Fruit fly (Drosophila melanogaster) whole organism, embryonic: Measurements from ENCODE around the gene bi.
A peak's percentile ranks its signal among the peaks of the same experiment; 100 is the strongest.

Experiments
- Antp ChIP-seq: fragments of 200-800 bp; sonication (Bioruptor generic); optimal IDR thresholded peaks from 3 replicates; lab custom pipeline; 2016; ENCODE audit warnings: missing biosample characterization, missing genetic modification characterization
- CG10209 ChIP-seq: fragments of 200-800 bp; sonication (Bioruptor generic); optimal IDR thresholded peaks from 3 replicates; lab custom pipeline; 2017; ENCODE audit warnings: missing biosample characterization, mild to moderate bottlenecking, missing genetic modification characterization, missing genetic modification reagents
- CG10462 ChIP-seq: fragments of 200-800 bp; sonication (Bioruptor generic); optimal IDR thresholded peaks from 2 replicates; lab custom pipeline; 2016; ENCODE audit warnings: missing biosample characterization, missing genetic modification characterization
- CG14050 ChIP-seq: fragments of 200-800 bp; sonication (Bioruptor generic); IDR thresholded peaks from 3 replicates; pipeline ENCODE4 v1.3.6; 2022; ENCODE audit warnings: missing biosample characterization, missing genetic modification characterization
- CG14965 ChIP-seq: fragments of 200-800 bp; sonication (Bioruptor generic); optimal IDR thresholded peaks from 2 replicates; lab custom pipeline; 2016; ENCODE audit warnings: missing biosample characterization, missing genetic modification characterization, borderline replicate concordance
- CG15011 ChIP-seq: fragments of 200-800 bp; sonication (Bioruptor generic); optimal IDR thresholded peaks from 3 replicates; lab custom pipeline; 2018; ENCODE audit warnings: missing biosample characterization, mild to moderate bottlenecking, missing genetic modification characterization
- CG15514 ChIP-seq: fragments of 200-800 bp; sonication (Bioruptor generic); optimal IDR thresholded peaks from 3 replicates; lab custom pipeline; 2017; ENCODE audit warnings: missing biosample characterization, missing genetic modification characterization, mild to moderate bottlenecking, moderate library complexity, missing genetic modification reagents
- CG1647 ChIP-seq: fragments of 200-800 bp; sonication (Bioruptor generic); optimal IDR thresholded peaks from 3 replicates; lab custom pipeline; 2016; ENCODE audit warnings: missing biosample characterization, missing genetic modification characterization
- CG17829 ChIP-seq: fragments of 200-800 bp; optimal IDR thresholded peaks from 2 replicates; lab custom pipeline; 2019; ENCODE audit warnings: missing biosample characterization, mild to moderate bottlenecking, missing genetic modification characterization, moderate library complexity
- CG17912 ChIP-seq: fragments of 200-800 bp; sonication (Bioruptor generic); optimal IDR thresholded peaks from 2 replicates; lab custom pipeline; 2018; ENCODE audit warnings: missing biosample characterization, mild to moderate bottlenecking, missing genetic modification characterization
- CG2120 ChIP-seq: fragments of 200-800 bp; sonication (Bioruptor generic); optimal IDR thresholded peaks from 3 replicates; lab custom pipeline; 2016; ENCODE audit warnings: missing biosample characterization, missing genetic modification characterization
- CG30403 ChIP-seq: fragments of 200-800 bp; sonication (Bioruptor generic); optimal IDR thresholded peaks from 3 replicates; lab custom pipeline; 2016; ENCODE audit warnings: missing biosample characterization, missing genetic modification characterization
- CG4328 ChIP-seq: fragments of 200-800 bp; sonication (Bioruptor generic); optimal IDR thresholded peaks from 3 replicates; lab custom pipeline; 2017; ENCODE audit warnings: missing biosample characterization, missing genetic modification reagents, missing genetic modification characterization
- CG8359 ChIP-seq: fragments of 200-800 bp; sonication (Bioruptor generic); optimal IDR thresholded peaks from 2 replicates; lab custom pipeline; 2017; ENCODE audit warnings: missing biosample characterization, mild to moderate bottlenecking, missing genetic modification characterization, borderline replicate concordance
- CG8478 ChIP-seq: fragments of >200 bp; optimal IDR thresholded peaks from 2 replicates; lab custom pipeline; 2018
- D19A ChIP-seq: fragments of 200-800 bp; optimal IDR thresholded peaks from 3 replicates; lab custom pipeline; 2019; ENCODE audit warnings: missing biosample characterization, mild to moderate bottlenecking, missing genetic modification characterization, moderate library complexity
- Doc2 ChIP-seq: fragments of 200-800 bp; sonication (Bioruptor generic); IDR thresholded peaks from 2 replicates; pipeline ENCODE4 v1.3.6; 2022; ENCODE audit warnings: missing biosample characterization, missing genetic modification characterization
- Dp ChIP-seq: fragments of 200-800 bp; sonication (Bioruptor generic); optimal IDR thresholded peaks from 2 replicates; lab custom pipeline; 2018; ENCODE audit warnings: missing biosample characterization, mild to moderate bottlenecking, missing genetic modification characterization, moderate library complexity
- Dref ChIP-seq: fragments of 200-800 bp; sonication (Bioruptor generic); IDR thresholded peaks from 2 replicates; pipeline ENCODE4 v1.3.6; 2022; ENCODE audit warnings: missing biosample characterization, missing genetic modification characterization
- HHEX ChIP-seq: fragments of 200-800 bp; sonication (Bioruptor generic); optimal IDR thresholded peaks from 3 replicates; lab custom pipeline; 2017; ENCODE audit warnings: missing biosample characterization, mild to moderate bottlenecking, missing genetic modification characterization, missing genetic modification reagents
- HLH54F ChIP-seq: fragments of 200-800 bp; sonication (Bioruptor generic); optimal IDR thresholded peaks from 3 replicates; lab custom pipeline; 2016; ENCODE audit warnings: missing biosample characterization, missing genetic modification characterization
- Hey ChIP-seq: fragments of 200-800 bp; sonication (Bioruptor generic); optimal IDR thresholded peaks from 3 replicates; lab custom pipeline; 2018; ENCODE audit warnings: missing biosample characterization, mild to moderate bottlenecking, missing genetic modification characterization
- Hr51 ChIP-seq, 2 experiments: fragments of 200-800 bp; sonication (Bioruptor generic); optimal IDR thresholded peaks; 2 replicates in 1 of 2; 3 replicates in 1 of 2; lab custom pipeline; 2016 to 2018; ENCODE audit warnings: missing biosample characterization in 2 of 2, missing genetic modification characterization in 2 of 2, mild to moderate bottlenecking in 1 of 2, moderate library complexity in 1 of 2
- Jarid2 ChIP-seq: fragments of 200-800 bp; sonication (Bioruptor generic); optimal IDR thresholded peaks from 3 replicates; lab custom pipeline; 2017; ENCODE audit warnings: mild to moderate bottlenecking, missing biosample characterization, missing genetic modification reagents, missing genetic modification characterization
- Lhr ChIP-seq: fragments of 200-800 bp; sonication (Bioruptor generic); optimal IDR thresholded peaks from 3 replicates; lab custom pipeline; 2017; ENCODE audit warnings: mild to moderate bottlenecking, missing biosample characterization, missing genetic modification reagents, missing genetic modification characterization
- Nf-YB ChIP-seq: fragments of 200-800 bp; sonication (Bioruptor generic); optimal IDR thresholded peaks from 3 replicates; lab custom pipeline; 2019; ENCODE audit warnings: missing biosample characterization, mild to moderate bottlenecking, missing genetic modification characterization, moderate library complexity
- NfI ChIP-seq: fragments of 200-800 bp; sonication (Bioruptor generic); optimal IDR thresholded peaks from 3 replicates; lab custom pipeline; 2018; ENCODE audit warnings: missing biosample characterization, mild to moderate bottlenecking, missing genetic modification characterization, moderate library complexity
- Oaz ChIP-seq: fragments of 200-800 bp; sonication (Bioruptor generic); IDR thresholded peaks from 2 replicates; pipeline ENCODE4 v1.3.6; 2022; ENCODE audit warnings: missing biosample characterization, missing genetic modification characterization
- bowl ChIP-seq: fragments of 200-800 bp; sonication (Bioruptor generic); IDR thresholded peaks from 2 replicates; pipeline ENCODE4 v1.3.6; 2022; ENCODE audit warnings: missing biosample characterization, missing genetic modification characterization
- btn ChIP-seq: fragments of 200-800 bp; sonication (Bioruptor generic); optimal IDR thresholded peaks from 2 replicates; lab custom pipeline; 2016; ENCODE audit warnings: missing biosample characterization, missing genetic modification characterization
- ci ChIP-seq: fragments of 200-800 bp; sonication (Bioruptor generic); IDR thresholded peaks from 3 replicates; pipeline ENCODE4 v1.3.6; 2022; ENCODE audit warnings: missing biosample characterization, missing genetic modification characterization
- crc ChIP-seq: fragments of 200-800 bp; sonication (Bioruptor generic); optimal IDR thresholded peaks from 2 replicates; lab custom pipeline; 2016; ENCODE audit warnings: missing biosample characterization, missing genetic modification characterization
- dimm ChIP-seq: fragments of 200-800 bp; sonication (Bioruptor generic); IDR thresholded peaks from 2 replicates; pipeline ENCODE4 v1.3.6; 2022; ENCODE audit warnings: missing biosample characterization, missing genetic modification characterization
- dysf ChIP-seq: fragments of 200-800 bp; sonication (Bioruptor generic); IDR thresholded peaks from 3 replicates; pipeline ENCODE4 v1.3.6; 2022; ENCODE audit warnings: missing biosample characterization, missing genetic modification characterization
- ems ChIP-seq: fragments of 200-800 bp; sonication (Bioruptor generic); optimal IDR thresholded peaks from 3 replicates; lab custom pipeline; 2016; ENCODE audit warnings: missing biosample characterization, missing genetic modification characterization
- exex ChIP-seq: fragments of 200-800 bp; sonication (Bioruptor generic); optimal IDR thresholded peaks from 4 replicates; lab custom pipeline; 2018; ENCODE audit warnings: missing biosample characterization, mild to moderate bottlenecking, missing genetic modification characterization, moderate library complexity
- gce ChIP-seq: fragments of 200-800 bp; sonication (Bioruptor generic); IDR thresholded peaks from 3 replicates; pipeline ENCODE4 v1.3.6; 2022; ENCODE audit warnings: missing biosample characterization, missing genetic modification characterization
- gfzf ChIP-seq: fragments of 200-800 bp; sonication (Bioruptor generic); optimal IDR thresholded peaks from 2 replicates; lab custom pipeline; 2016; ENCODE audit warnings: missing biosample characterization, mild to moderate bottlenecking, missing genetic modification characterization, moderate library complexity
- hth ChIP-seq: fragments of >200 bp; optimal IDR thresholded peaks from 2 replicates; lab custom pipeline; 2017; ENCODE audit warnings: inconsistent platforms
- lmd ChIP-seq: fragments of 200-800 bp; sonication (Bioruptor generic); IDR thresholded peaks from 2 replicates; pipeline ENCODE4 v1.3.6; 2022; ENCODE audit warnings: missing biosample characterization, missing genetic modification characterization
- pho ChIP-seq: fragments of 200-800 bp; sonication (Bioruptor generic); optimal IDR thresholded peaks from 2 replicates; lab custom pipeline; 2016; ENCODE audit warnings: missing biosample characterization, missing genetic modification characterization
- pros ChIP-seq: fragments of 200-800 bp; sonication (Bioruptor generic); optimal IDR thresholded peaks from 3 replicates; lab custom pipeline; 2019; ENCODE audit warnings: missing biosample characterization, mild to moderate bottlenecking, missing genetic modification characterization, moderate library complexity
- repo ChIP-seq: fragments of 200-800 bp; sonication (Bioruptor generic); optimal IDR thresholded peaks from 2 replicates; lab custom pipeline; 2016; ENCODE audit warnings: missing biosample characterization, missing genetic modification characterization
- salm ChIP-seq: fragments of 200-800 bp; sonication (Bioruptor generic); optimal IDR thresholded peaks from 2 replicates; lab custom pipeline; 2018; ENCODE audit warnings: missing biosample characterization, mild to moderate bottlenecking, missing genetic modification characterization
- schlank ChIP-seq: fragments of 200-800 bp; sonication (Bioruptor generic); optimal IDR thresholded peaks from 2 replicates; lab custom pipeline; 2018; ENCODE audit warnings: missing biosample characterization, mild to moderate bottlenecking, missing genetic modification characterization
- sens ChIP-seq: fragments of 200-800 bp; sonication (Bioruptor generic); peaks from one replicate; lab custom pipeline; 2016; ENCODE audit warnings: missing biosample characterization, missing genetic modification characterization
- so ChIP-seq: fragments of 200-800 bp; sonication (Bioruptor generic); IDR thresholded peaks from 3 replicates; pipeline ENCODE4 v1.3.6; 2022; ENCODE audit warnings: missing biosample characterization, missing genetic modification characterization
- tgo ChIP-seq: fragments of 200-800 bp; sonication (Bioruptor generic); IDR thresholded peaks from 3 replicates; pipeline ENCODE4 v1.3.6; 2022; ENCODE audit warnings: missing biosample characterization, missing genetic modification characterization
- tin ChIP-seq: fragments of 200-800 bp; sonication (Bioruptor generic); optimal IDR thresholded peaks from 3 replicates; lab custom pipeline; 2016; ENCODE audit warnings: missing biosample characterization, missing genetic modification characterization
- tll ChIP-seq, 2 experiments: fragments of 200-800 bp in 1 of 2; fragments of >200 bp in 1 of 2; sonication (Bioruptor generic) in 1 of 2; optimal IDR thresholded peaks; 2 replicates each; lab custom pipeline; 2017 to 2019; ENCODE audit warnings: missing biosample characterization in 2 of 2, missing genetic modification characterization in 2 of 2, mild to moderate bottlenecking in 1 of 2, moderate library complexity in 1 of 2
- zf30C ChIP-seq: fragments of 200-800 bp; sonication (Bioruptor generic); optimal IDR thresholded peaks from 3 replicates; lab custom pipeline; 2018; ENCODE audit warnings: missing biosample characterization, mild to moderate bottlenecking, missing genetic modification characterization

The bi gene

DNA sequence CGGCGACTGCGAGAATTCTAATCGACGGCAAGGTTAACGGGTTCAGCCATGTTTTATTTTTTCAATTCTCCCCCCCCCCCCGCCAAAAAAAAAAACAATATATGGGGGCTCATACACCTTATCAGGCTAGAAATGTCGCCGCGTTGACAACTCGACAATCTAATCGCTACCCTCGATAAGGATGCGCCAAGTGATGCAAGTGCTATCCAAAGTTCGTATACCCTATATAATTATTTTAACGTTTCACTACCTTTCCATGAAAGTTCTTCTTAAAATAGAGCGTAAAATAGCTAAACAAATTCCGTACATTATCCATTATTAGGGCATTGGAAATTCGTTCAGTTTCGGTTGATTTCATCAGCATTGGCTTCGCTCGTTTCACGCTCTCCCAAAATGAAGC lies 33.4 kb downstream of the bi start (continued):
- TF ChIP-seq CG15011 = peak; percentile 10
- TF ChIP-seq zf30C (GFP tag; lab: Kevin White, UChicago) = no peak
- peak; percentile 76; the same call in 2 of the 3 replicates for TF ChIP-seq so (GFP tag; lab: Robert Waterston, UW)
- no peak for TF ChIP-seq Dp (GFP tag; lab: Kevin White, UChicago)
- peak; percentile 79 for TF ChIP-seq sens (GFP tag; lab: Kevin White, UChicago)
- TF ChIP-seq CG4328 = no peak
- peak; percentile 84 for TF ChIP-seq lmd (GFP tag; lab: Robert Waterston, UW)
- peak; percentile 47; the same call in 1 of the 3 replicates for TF ChIP-seq gce (GFP tag; lab: Robert Waterston, UW)
- TF ChIP-seq pho (GFP tag; lab: Kevin White, UChicago) = peak; percentile 49
- peak; percentile 86 for TF ChIP-seq dysf (GFP tag; lab: Robert Waterston, UW)
- peak; percentile 67 for TF ChIP-seq dimm (GFP tag; lab: Robert Waterston, UW)
- peak; percentile 62 for TF ChIP-seq CG17829 (tag; lab: Kevin White, UChicago)
- TF ChIP-seq Nf-YB = peak; percentile 36
- peak; percentile 38 for TF ChIP-seq CG15514 (GFP tag; lab: Kevin White, UChicago)
- TF ChIP-seq CG14965 (GFP tag; lab: Kevin White, UChicago) = no peak
- peak; percentile 13 for TF ChIP-seq Jarid2 (GFP tag; lab: Kevin White, UChicago)
- peak; percentile 79 for TF ChIP-seq CG2120 (GFP tag; lab: Kevin White, UChicago)
- TF ChIP-seq CG8478 = no peak
- peak; percentile 13 for TF ChIP-seq schlank (tag; lab: Kevin White, UChicago)
- TF ChIP-seq CG10462 (GFP tag; lab: Kevin White, UChicago) = peak; percentile 41
- TF ChIP-seq ems = peak; percentile 68
- peak; percentile 70; the same call in 2 of the 3 replicates for TF ChIP-seq CG14050
- no peak for TF ChIP-seq gfzf (GFP tag; lab: Kevin White, UChicago)
- TF ChIP-seq HHEX (GFP tag; lab: Kevin White, UChicago) = peak; percentile 60
- TF ChIP-seq ci (GFP tag; lab: Robert Waterston, UW) = peak; percentile 80
- TF ChIP-seq Hr51 (GFP tag; optimal IDR thresholded peaks at IDR 0.05; lab: Kevin White, UChicago) = peak; percentile 26 to 68
- peak; percentile 33 for TF ChIP-seq HLH54F (GFP tag; lab: Kevin White, UChicago)
- TF ChIP-seq repo (GFP tag; lab: Kevin White, UChicago) = no peak
- TF ChIP-seq CG10209 (GFP tag; lab: Kevin White, UChicago) = peak; percentile 59
- no peak for TF ChIP-seq crc
- no peak for TF ChIP-seq exex (tag; lab: Kevin White, UChicago)
- no peak for TF ChIP-seq CG8359 (GFP tag; lab: Kevin White, UChicago)
- peak; percentile 49 for TF ChIP-seq tin
- TF ChIP-seq hth (lab: Kevin White, UChicago) = no peak
- no peak for TF ChIP-seq pros (GFP tag; lab: Kevin White, UChicago)
- TF ChIP-seq CG30403 (GFP tag; lab: Kevin White, UChicago) = peak; percentile 68
- no peak for TF ChIP-seq Dref (GFP tag; lab: Robert Waterston, UW)
- no peak for TF ChIP-seq CG17912 (GFP tag; lab: Kevin White, UChicago)
- no peak for TF ChIP-seq Lhr (GFP tag; lab: Kevin White, UChicago)
- peak; percentile 80 for TF ChIP-seq tgo (GFP tag; lab: Robert Waterston, UW)
- peak; percentile 57 for TF ChIP-seq CG1647 (GFP tag; lab: Kevin White, UChicago)
- peak; percentile 65 for TF ChIP-seq Oaz (GFP tag; lab: Robert Waterston, UW)
- TF ChIP-seq salm (tag; lab: Kevin White, UChicago) = peak; percentile 6
- 0 out of 2 replicates have a peak, but pooled peaks have one; percentile 14 for TF ChIP-seq Doc2 (GFP tag; lab: Robert Waterston, UW)
- TF ChIP-seq Hey (tag; lab: Kevin White, UChicago) = no peak
- peak; percentile 26 for TF ChIP-seq btn (GFP tag; lab: Kevin White, UChicago)
- peak; percentile 99 for TF ChIP-seq D19A (tag; lab: Kevin White, UChicago)
- TF ChIP-seq Antp (GFP tag; lab: Kevin White, UChicago) = no peak
- TF ChIP-seq NfI (GFP tag; lab: Kevin White, UChicago) = peak; percentile 63
- no peak for TF ChIP-seq tll (GFP tag; optimal IDR thresholded peaks at IDR 0.05; lab: Kevin White, UChicago)
- peak; percentile 24; the same call in 1 of the 2 replicates for TF ChIP-seq bowl (GFP tag; lab: Robert Waterston, UW)
